Worm (Caenorhabditis elegans): ENCODE results near the gene Y73F4A.2.

DNA sequence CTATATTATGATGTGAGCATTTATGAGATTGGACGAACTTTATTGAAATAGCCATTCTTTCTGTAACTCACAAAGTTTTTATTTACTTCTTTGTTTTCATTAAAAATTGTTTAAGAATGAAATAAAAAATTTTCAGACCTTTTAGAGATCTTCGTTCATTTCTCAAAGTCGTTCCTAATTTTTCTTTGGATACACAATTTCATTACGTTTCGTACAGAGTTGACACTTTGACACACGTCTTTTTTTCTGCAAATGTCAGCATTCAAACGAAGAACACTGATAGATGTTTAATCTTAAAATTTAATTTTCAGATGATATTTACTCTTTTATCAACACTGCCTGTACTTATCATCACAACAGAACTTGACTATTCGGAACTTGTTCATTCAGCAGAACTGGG, 26.7 kb downstream of the Y73F4A.2 start, which contains the start of gene acc-2:
- TF ChIP-seq F33H1.4 (GFP tag; IDR thresholded peaks at IDR 0.05): no peak
- no peak for TF ChIP-seq Y53G8AR.9 (GFP tag; conservative IDR thresholded peaks at IDR 0.05)
- TF ChIP-seq sptf-2 (GFP tag; optimal IDR thresholded peaks at IDR 0.05): no peak
- TF ChIP-seq egrh-3 (GFP tag; IDR thresholded peaks at IDR 0.05): no peak
- TF ChIP-seq hrde-1 (tag; optimal IDR thresholded peaks at IDR 0.05; ENCODE audit: borderline replicate concordance): no peak
- TF ChIP-seq madf-6 (GFP tag; IDR thresholded peaks at IDR 0.05): no peak
- no peak for TF ChIP-seq ztf-25 (GFP tag; IDR thresholded peaks at IDR 0.05)
